Worm (Caenorhabditis elegans) whole organism, midembryonic: ENCODE results near the gene tex-2.

Experiments
- T22C8.4 ChIP-seq: fragments of 200-800 bp; sonication (Bioruptor generic); IDR thresholded peaks from 2 replicates; pipeline ENCODE4 v1.3.6; 2022; ENCODE audit warnings: missing genetic modification characterization, missing compliant biosample characterization
- cog-1 ChIP-seq: sonication (generic microtip); optimal IDR thresholded peaks from 2 replicates; lab custom pipeline; 2016; ENCODE audit warnings: missing genetic modification characterization, missing compliant biosample characterization
- flt-1 ChIP-seq: fragments of 200-800 bp; sonication (Bioruptor generic); IDR thresholded peaks from 2 replicates; pipeline ENCODE4 v1.3.6; 2022; ENCODE audit warnings: missing genetic modification characterization, missing compliant biosample characterization
- klf-2 ChIP-seq: fragments of 200-800 bp; sonication (Bioruptor generic); conservative IDR thresholded peaks from 2 replicates; pipeline ENCODE4 v1.3.6; 2022; ENCODE audit warnings: missing genetic modification reagents, missing genetic modification characterization, missing compliant biosample characterization
- med-1 ChIP-seq: sonication (generic microtip); optimal IDR thresholded peaks from 2 replicates; lab custom pipeline; 2017; ENCODE audit warnings: missing genetic modification characterization, mild to moderate bottlenecking, missing compliant biosample characterization, antibody characterized with exemption, missing genetic modification reagents; ENCODE audit not compliant: insufficient read depth
- ref-1 ChIP-seq: fragments of 200-800 bp; sonication (Bioruptor generic); conservative IDR thresholded peaks from 2 replicates; pipeline ENCODE4 v1.3.6; 2022; ENCODE audit warnings: missing genetic modification reagents, missing genetic modification characterization, missing compliant biosample characterization
- tab-1 ChIP-seq: fragments of 200-800 bp; sonication (Bioruptor generic); IDR thresholded peaks from 2 replicates; pipeline ENCODE4 v1.3.6; 2022; ENCODE audit warnings: missing genetic modification characterization, missing compliant biosample characterization
- ztf-29 ChIP-seq: fragments of 200-800 bp; sonication (Bioruptor generic); IDR thresholded peaks from 2 replicates; pipeline ENCODE4 v1.3.6; 2022; ENCODE audit warnings: missing genetic modification reagents, missing genetic modification characterization, missing compliant biosample characterization

DNA sequence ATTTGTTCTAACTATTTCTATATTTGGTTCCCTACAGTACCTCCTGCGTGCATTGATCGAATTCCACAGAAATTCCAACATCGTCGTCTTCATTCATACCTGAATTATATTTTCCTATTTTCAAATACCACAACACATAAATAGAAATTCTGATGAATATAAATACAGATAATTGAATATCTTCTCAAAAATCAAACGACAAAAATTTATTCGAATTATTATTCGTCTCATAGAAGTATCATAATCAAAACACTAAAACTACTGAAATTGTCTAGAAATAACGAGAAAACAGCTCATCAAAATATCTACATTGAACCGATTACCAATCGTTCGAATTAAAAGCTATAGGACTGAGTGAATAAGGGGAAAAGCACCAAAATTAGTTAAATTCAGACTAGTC is 40.3 kb downstream of the tex-2 start, which contains the start of gene gtap-1:
- TF ChIP-seq klf-2 (GFP tag; lab: Robert Waterston, UW) (no peak), T22C8.4 (GFP tag; lab: Robert Waterston, UW) (no peak), cog-1 (tag; lab: Kevin White, UChicago) (no peak), ztf-29 (GFP tag; lab: Robert Waterston, UW) (no peak), tab-1 (GFP tag; lab: Robert Waterston, UW) (no peak), med-1 (GFP tag; lab: Kevin White, UChicago) (no peak), flt-1 (GFP tag; lab: Robert Waterston, UW) (no peak), ref-1 (GFP tag; lab: Robert Waterston, UW) (no peak)
